Fruit fly (Drosophila melanogaster) whole organism, embryonic: ENCODE measurements around the gene Rrp45.

ENCODE experiments used
- CG10209 ChIP-seq: fragments of 200-800 bp; sonication (Bioruptor generic); optimal IDR thresholded peaks from 3 replicates; lab custom pipeline; 2017; ENCODE audit warnings: missing biosample characterization, mild to moderate bottlenecking, missing genetic modification characterization, missing genetic modification reagents
- CG10979 ChIP-seq: fragments of 200-800 bp; sonication (Bioruptor generic); optimal IDR thresholded peaks from 2 replicates; lab custom pipeline; 2018; ENCODE audit warnings: missing biosample characterization, mild to moderate bottlenecking, missing genetic modification characterization, moderate library complexity
- CG12391 ChIP-seq: fragments of 200-800 bp; sonication (Bioruptor generic); optimal IDR thresholded peaks from 3 replicates; lab custom pipeline; 2018; ENCODE audit warnings: missing biosample characterization, mild to moderate bottlenecking, missing genetic modification characterization, moderate library complexity
- CG14014 ChIP-seq: fragments of 200-800 bp; sonication (Bioruptor generic); IDR thresholded peaks from 2 replicates; pipeline ENCODE4 v1.3.6; 2022; ENCODE audit warnings: missing biosample characterization, missing genetic modification characterization
- CG14965 ChIP-seq: fragments of 200-800 bp; sonication (Bioruptor generic); optimal IDR thresholded peaks from 2 replicates; lab custom pipeline; 2016; ENCODE audit warnings: missing biosample characterization, missing genetic modification characterization, borderline replicate concordance
- CG15011 ChIP-seq: fragments of 200-800 bp; sonication (Bioruptor generic); optimal IDR thresholded peaks from 3 replicates; lab custom pipeline; 2018; ENCODE audit warnings: missing biosample characterization, mild to moderate bottlenecking, missing genetic modification characterization
- CG15514 ChIP-seq: fragments of 200-800 bp; sonication (Bioruptor generic); optimal IDR thresholded peaks from 3 replicates; lab custom pipeline; 2017; ENCODE audit warnings: missing biosample characterization, missing genetic modification characterization, mild to moderate bottlenecking, moderate library complexity, missing genetic modification reagents
- CG15601 ChIP-seq: fragments of 200-800 bp; sonication (Bioruptor generic); optimal IDR thresholded peaks from 3 replicates; lab custom pipeline; 2019; ENCODE audit warnings: missing biosample characterization, mild to moderate bottlenecking, missing genetic modification characterization, moderate library complexity
- CG17359 ChIP-seq: fragments of 200-800 bp; sonication (Bioruptor generic); optimal IDR thresholded peaks from 3 replicates; lab custom pipeline; 2018; ENCODE audit warnings: missing biosample characterization, mild to moderate bottlenecking, missing genetic modification characterization, moderate library complexity
- CG17385 ChIP-seq: fragments of 200-800 bp; sonication (Bioruptor generic); optimal IDR thresholded peaks from 3 replicates; lab custom pipeline; 2018; ENCODE audit warnings: missing biosample characterization, mild to moderate bottlenecking, missing genetic modification characterization
- CG1792 ChIP-seq: fragments of 200-800 bp; sonication (Bioruptor generic); optimal IDR thresholded peaks from 2 replicates; lab custom pipeline; 2016; ENCODE audit warnings: missing biosample characterization, missing genetic modification characterization
- CG3407 ChIP-seq: fragments of 200-800 bp; sonication (Bioruptor generic); optimal IDR thresholded peaks from 2 replicates; lab custom pipeline; 2018; ENCODE audit warnings: missing biosample characterization, mild to moderate bottlenecking, missing genetic modification characterization
- CG3838 ChIP-seq: fragments of 200-800 bp; sonication (Bioruptor generic); optimal IDR thresholded peaks from 3 replicates; lab custom pipeline; 2016; ENCODE audit warnings: missing biosample characterization, missing genetic modification characterization
- CG6254 ChIP-seq: fragments of 200-800 bp; sonication (Bioruptor generic); optimal IDR thresholded peaks from 3 replicates; lab custom pipeline; 2017; ENCODE audit warnings: mild to moderate bottlenecking, missing biosample characterization, missing genetic modification reagents, missing genetic modification characterization
- CG6689 ChIP-seq: fragments of 200-800 bp; sonication (Bioruptor generic); IDR thresholded peaks from 2 replicates; pipeline ENCODE4 v1.3.6; 2022; ENCODE audit warnings: missing biosample characterization, missing genetic modification characterization
- CG7786 ChIP-seq: fragments of 200-800 bp; sonication (Bioruptor generic); optimal IDR thresholded peaks from 2 replicates; lab custom pipeline; 2016; ENCODE audit warnings: missing biosample characterization, missing genetic modification characterization
- Deaf1 ChIP-seq: fragments of 200-800 bp; optimal IDR thresholded peaks from 3 replicates; lab custom pipeline; 2019; ENCODE audit warnings: missing biosample characterization, mild to moderate bottlenecking, missing genetic modification characterization, moderate library complexity
- Dll ChIP-seq: fragments of 200-800 bp; sonication (Bioruptor generic); IDR thresholded peaks from 4 replicates; pipeline ENCODE4 v1.3.6; 2022; ENCODE audit warnings: missing biosample characterization, missing genetic modification characterization; ENCODE audit not compliant: partially characterized antibody
- Dref ChIP-seq: fragments of 200-800 bp; sonication (Bioruptor generic); IDR thresholded peaks from 2 replicates; pipeline ENCODE4 v1.3.6; 2022; ENCODE audit warnings: missing biosample characterization, missing genetic modification characterization
- Lim3 ChIP-seq: fragments of 200-800 bp; sonication (Bioruptor generic); IDR thresholded peaks from 2 replicates; pipeline ENCODE4 v1.3.6; 2022; ENCODE audit warnings: missing biosample characterization, missing genetic modification characterization
- MTF-1 ChIP-seq: fragments of 200-800 bp; sonication (Bioruptor generic); optimal IDR thresholded peaks from 2 replicates; lab custom pipeline; 2018; ENCODE audit warnings: missing biosample characterization, mild to moderate bottlenecking, missing genetic modification characterization, borderline replicate concordance
- Myb ChIP-seq: fragments of 200-800 bp; sonication (Bioruptor generic); optimal IDR thresholded peaks from 2 replicates; lab custom pipeline; 2016; ENCODE audit warnings: missing biosample characterization, missing genetic modification characterization
- Opbp ChIP-seq: fragments of 200-800 bp; sonication (Bioruptor generic); IDR thresholded peaks from 3 replicates; pipeline ENCODE4 v1.3.6; 2022; ENCODE audit warnings: missing biosample characterization, missing genetic modification characterization; ENCODE audit not compliant: partially characterized antibody
- abd-A ChIP-seq: fragments of 200-800 bp; sonication (Bioruptor generic); optimal IDR thresholded peaks from 3 replicates; lab custom pipeline; 2019; ENCODE audit warnings: missing biosample characterization, mild to moderate bottlenecking, missing genetic modification characterization, moderate library complexity
- ac ChIP-seq: fragments of 200-800 bp; sonication (Bioruptor generic); optimal IDR thresholded peaks from 3 replicates; lab custom pipeline; 2017; ENCODE audit warnings: missing biosample characterization, mild to moderate bottlenecking, missing genetic modification characterization
- bigmax ChIP-seq: fragments of 200-800 bp; sonication (Bioruptor generic); optimal IDR thresholded peaks from 2 replicates; lab custom pipeline; 2018; ENCODE audit warnings: missing biosample characterization, mild to moderate bottlenecking, missing genetic modification characterization
- chn ChIP-seq: fragments of 200-800 bp; sonication (Bioruptor generic); optimal IDR thresholded peaks from 2 replicates; lab custom pipeline; 2016; ENCODE audit warnings: missing biosample characterization, missing genetic modification characterization
- crol ChIP-seq: fragments of 200-800 bp; sonication (Bioruptor generic); IDR thresholded peaks from 2 replicates; pipeline ENCODE4 v1.3.6; 2022; ENCODE audit warnings: missing biosample characterization, missing genetic modification characterization
- dm ChIP-seq: fragments of 200-800 bp; sonication (Bioruptor generic); optimal IDR thresholded peaks from 3 replicates; lab custom pipeline; 2016; ENCODE audit warnings: missing biosample characterization, missing genetic modification characterization
- dmrt99B ChIP-seq: fragments of 200-800 bp; sonication (Bioruptor generic); optimal IDR thresholded peaks from 2 replicates; lab custom pipeline; 2018; ENCODE audit warnings: missing biosample characterization, mild to moderate bottlenecking, missing genetic modification characterization, moderate library complexity
- esg ChIP-seq: fragments of 200-800 bp; sonication (Bioruptor generic); conservative IDR thresholded peaks from 2 replicates; pipeline ENCODE4 v1.3.6; 2022; ENCODE audit warnings: missing biosample characterization, missing genetic modification characterization
- ewg ChIP-seq: fragments of 200-800 bp; sonication (Bioruptor generic); optimal IDR thresholded peaks from 3 replicates; lab custom pipeline; 2017; ENCODE audit warnings: mild to moderate bottlenecking, missing biosample characterization, missing genetic modification reagents, missing genetic modification characterization
- gce ChIP-seq: fragments of 200-800 bp; sonication (Bioruptor generic); IDR thresholded peaks from 3 replicates; pipeline ENCODE4 v1.3.6; 2022; ENCODE audit warnings: missing biosample characterization, missing genetic modification characterization
- gsb ChIP-seq: fragments of 200-800 bp; sonication (Bioruptor generic); IDR thresholded peaks from 2 replicates; pipeline ENCODE4 v1.3.6; 2022; ENCODE audit warnings: missing biosample characterization, missing genetic modification characterization
- gsb-n ChIP-seq: fragments of 200-800 bp; sonication (Bioruptor generic); optimal IDR thresholded peaks from 3 replicates; lab custom pipeline; 2018; ENCODE audit warnings: missing biosample characterization, mild to moderate bottlenecking, missing genetic modification characterization
- inv ChIP-seq: fragments of 200-800 bp; sonication (Bioruptor generic); IDR thresholded peaks from 2 replicates; pipeline ENCODE4 v1.3.6; 2022; ENCODE audit warnings: missing biosample characterization, missing genetic modification characterization; ENCODE audit not compliant: partially characterized antibody
- kni ChIP-seq: fragments of 200-800 bp; sonication (Bioruptor generic); optimal IDR thresholded peaks from 3 replicates; lab custom pipeline; 2017; ENCODE audit warnings: mild to moderate bottlenecking, missing biosample characterization, missing genetic modification reagents, missing genetic modification characterization
- lmd ChIP-seq: fragments of 200-800 bp; sonication (Bioruptor generic); IDR thresholded peaks from 2 replicates; pipeline ENCODE4 v1.3.6; 2022; ENCODE audit warnings: missing biosample characterization, missing genetic modification characterization
- nerfin-1 ChIP-seq: fragments of 200-800 bp; sonication (Bioruptor generic); optimal IDR thresholded peaks from 3 replicates; lab custom pipeline; 2019; ENCODE audit warnings: missing biosample characterization, mild to moderate bottlenecking, missing genetic modification characterization, moderate library complexity
- org-1 ChIP-seq: fragments of 200-800 bp; sonication (Bioruptor generic); optimal IDR thresholded peaks from 2 replicates; lab custom pipeline; 2017; ENCODE audit warnings: missing biosample characterization, missing genetic modification characterization
- pros ChIP-seq: fragments of 200-800 bp; sonication (Bioruptor generic); optimal IDR thresholded peaks from 3 replicates; lab custom pipeline; 2019; ENCODE audit warnings: missing biosample characterization, mild to moderate bottlenecking, missing genetic modification characterization, moderate library complexity
- ro ChIP-seq: fragments of 200-800 bp; sonication (Bioruptor generic); IDR thresholded peaks from 2 replicates; pipeline ENCODE4 v1.3.6; 2022; ENCODE audit warnings: missing biosample characterization, missing genetic modification characterization
- sisA ChIP-seq: fragments of 200-800 bp; sonication (Bioruptor generic); IDR thresholded peaks from 2 replicates; pipeline ENCODE4 v1.3.6; 2022; ENCODE audit warnings: missing biosample characterization, missing genetic modification characterization
- slou ChIP-seq: fragments of 200-800 bp; sonication (Bioruptor generic); optimal IDR thresholded peaks from 3 replicates; lab custom pipeline; 2016; ENCODE audit warnings: missing biosample characterization, missing genetic modification characterization
- tio ChIP-seq: fragments of 200-800 bp; sonication (Bioruptor generic); optimal IDR thresholded peaks from 2 replicates; lab custom pipeline; 2017; ENCODE audit warnings: missing biosample characterization, missing genetic modification characterization, inconsistent platforms
- tll ChIP-seq, 2 experiments: fragments of 200-800 bp in 1 of 2; fragments of >200 bp in 1 of 2; sonication (Bioruptor generic) in 1 of 2; optimal IDR thresholded peaks; 2 replicates each; lab custom pipeline; 2017 to 2019; ENCODE audit warnings: missing biosample characterization in 2 of 2, missing genetic modification characterization in 2 of 2, mild to moderate bottlenecking in 1 of 2, moderate library complexity in 1 of 2
- tna ChIP-seq: fragments of 200-800 bp; sonication (Bioruptor generic); IDR thresholded peaks from 2 replicates; pipeline ENCODE4 v1.3.6; 2022; ENCODE audit warnings: missing biosample characterization, missing genetic modification characterization; ENCODE audit not compliant: partially characterized antibody
- trh ChIP-seq: fragments of 200-800 bp; sonication (Bioruptor generic); optimal IDR thresholded peaks from 2 replicates; lab custom pipeline; 2016; ENCODE audit warnings: missing biosample characterization, missing genetic modification characterization
- twi ChIP-seq: fragments of 200-800 bp; optimal IDR thresholded peaks from 2 replicates; lab custom pipeline; 2019; ENCODE audit warnings: missing biosample characterization, mild to moderate bottlenecking, missing genetic modification characterization, moderate library complexity
- unc-4 ChIP-seq: fragments of 200-800 bp; sonication (Bioruptor generic); IDR thresholded peaks from 2 replicates; pipeline ENCODE4 v1.3.6; 2022; ENCODE audit warnings: missing biosample characterization, missing genetic modification characterization; ENCODE audit not compliant: partially characterized antibody

Rrp45 gene

dm6 chrX:16775083-16775482 lies 16.0 kb downstream of the Rrp45 start:
- no peak for TF ChIP-seq Dref (GFP tag; lab: Robert Waterston, UW)
- no peak for TF ChIP-seq gsb-n (tag; lab: Kevin White, UChicago)
- TF ChIP-seq esg (GFP tag; lab: Robert Waterston, UW), result no peak
- no peak for TF ChIP-seq nerfin-1 (tag; lab: Kevin White, UChicago)
- no peak for TF ChIP-seq CG7786 (GFP tag; lab: Kevin White, UChicago)
- TF ChIP-seq MTF-1, result no peak
- no peak for TF ChIP-seq tna (GFP tag; lab: Robert Waterston, UW)
- TF ChIP-seq CG3838 (GFP tag; lab: Kevin White, UChicago), result no peak
- no peak for TF ChIP-seq CG15514 (GFP tag; lab: Kevin White, UChicago)
- TF ChIP-seq bigmax (GFP tag; lab: Kevin White, UChicago), result no peak
- no peak for TF ChIP-seq CG17385 (GFP tag; lab: Kevin White, UChicago)
- peak; percentile 16 for TF ChIP-seq pros
- TF ChIP-seq Myb (GFP tag; lab: Kevin White, UChicago), result no peak
- no peak for TF ChIP-seq Opbp (GFP tag; lab: Robert Waterston, UW)
- no peak for TF ChIP-seq slou (GFP tag; lab: Kevin White, UChicago)
- TF ChIP-seq abd-A, result no peak
- no peak for TF ChIP-seq CG15011 (GFP tag; lab: Kevin White, UChicago)
- no peak for TF ChIP-seq gsb (GFP tag; lab: Robert Waterston, UW)
- TF ChIP-seq dm (GFP tag; lab: Kevin White, UChicago), result no peak
- TF ChIP-seq sisA, result no peak
- TF ChIP-seq lmd (GFP tag; lab: Robert Waterston, UW), result no peak
- TF ChIP-seq twi (tag; lab: Kevin White, UChicago), result peak; percentile 94
- TF ChIP-seq CG15601 (tag; lab: Kevin White, UChicago), result peak; percentile 23
- TF ChIP-seq CG10209 (GFP tag; lab: Kevin White, UChicago), result no peak
- TF ChIP-seq CG6254 (GFP tag; lab: Kevin White, UChicago), result no peak
- no peak for TF ChIP-seq tio (GFP tag; lab: Kevin White, UChicago)
- TF ChIP-seq Dll (GFP tag; lab: Robert Waterston, UW), result 0 out of 4 replicates have a peak, but pooled peaks have one; percentile 12
- TF ChIP-seq CG3407, result no peak
- no peak for TF ChIP-seq CG10979 (tag; lab: Kevin White, UChicago)
- TF ChIP-seq CG14014, result no peak
- no peak for TF ChIP-seq ro (GFP tag; lab: Robert Waterston, UW)
- TF ChIP-seq chn, result no peak
- TF ChIP-seq tll (GFP tag; optimal IDR thresholded peaks at IDR 0.05; lab: Kevin White, UChicago), result no peak
- no peak for TF ChIP-seq CG6689 (GFP tag; lab: Robert Waterston, UW)
- TF ChIP-seq ac (GFP tag; lab: Kevin White, UChicago), result no peak
- no peak for TF ChIP-seq CG14965 (GFP tag; lab: Kevin White, UChicago)
- no peak for TF ChIP-seq org-1 (GFP tag; lab: Kevin White, UChicago)
- TF ChIP-seq dmrt99B, result no peak
- no peak for TF ChIP-seq unc-4
- TF ChIP-seq trh (GFP tag; lab: Kevin White, UChicago), result no peak
- TF ChIP-seq CG12391, result no peak
- no peak for TF ChIP-seq gce
- no peak for TF ChIP-seq CG1792 (GFP tag; lab: Kevin White, UChicago)
- TF ChIP-seq Lim3 (GFP tag; lab: Robert Waterston, UW), result no peak
- no peak for TF ChIP-seq inv (GFP tag; lab: Robert Waterston, UW)
- TF ChIP-seq crol (GFP tag; lab: Robert Waterston, UW), result 0 out of 2 replicates have a peak, but pooled peaks have one; percentile 33
- peak; percentile 59 for TF ChIP-seq kni (GFP tag; lab: Kevin White, UChicago)
- no peak for TF ChIP-seq CG17359 (tag; lab: Kevin White, UChicago)
- TF ChIP-seq Deaf1 (tag; lab: Kevin White, UChicago), result peak; percentile 38
- TF ChIP-seq ewg (GFP tag; lab: Kevin White, UChicago), result no peak
